Worm (Caenorhabditis elegans) whole organism, midembryonic: Measurements from ENCODE around the gene wdr-20.

Experiments used
- T22C8.4 ChIP-seq: fragments of 200-800 bp; sonication (Bioruptor generic); IDR thresholded peaks from 2 replicates; pipeline ENCODE4 v1.3.6; 2022; ENCODE audit warnings: missing genetic modification characterization, missing compliant biosample characterization
- cog-1 ChIP-seq: sonication (generic microtip); optimal IDR thresholded peaks from 2 replicates; lab custom pipeline; 2016; ENCODE audit warnings: missing genetic modification characterization, missing compliant biosample characterization
- flt-1 ChIP-seq: fragments of 200-800 bp; sonication (Bioruptor generic); IDR thresholded peaks from 2 replicates; pipeline ENCODE4 v1.3.6; 2022; ENCODE audit warnings: missing genetic modification characterization, missing compliant biosample characterization
- klf-2 ChIP-seq: fragments of 200-800 bp; sonication (Bioruptor generic); conservative IDR thresholded peaks from 2 replicates; pipeline ENCODE4 v1.3.6; 2022; ENCODE audit warnings: missing genetic modification reagents, missing genetic modification characterization, missing compliant biosample characterization
- med-1 ChIP-seq: sonication (generic microtip); optimal IDR thresholded peaks from 2 replicates; lab custom pipeline; 2017; ENCODE audit warnings: missing genetic modification characterization, mild to moderate bottlenecking, missing compliant biosample characterization, antibody characterized with exemption, missing genetic modification reagents; ENCODE audit not compliant: insufficient read depth
- ref-1 ChIP-seq: fragments of 200-800 bp; sonication (Bioruptor generic); conservative IDR thresholded peaks from 2 replicates; pipeline ENCODE4 v1.3.6; 2022; ENCODE audit warnings: missing genetic modification reagents, missing genetic modification characterization, missing compliant biosample characterization
- tab-1 ChIP-seq: fragments of 200-800 bp; sonication (Bioruptor generic); IDR thresholded peaks from 2 replicates; pipeline ENCODE4 v1.3.6; 2022; ENCODE audit warnings: missing genetic modification characterization, missing compliant biosample characterization
- ztf-23 ChIP-seq: fragments of 200-800 bp; sonication (Bioruptor generic); IDR thresholded peaks from 2 replicates; pipeline ENCODE4 v1.3.6; 2022; ENCODE audit warnings: missing genetic modification reagents, missing genetic modification characterization, missing compliant biosample characterization
- ztf-29 ChIP-seq: fragments of 200-800 bp; sonication (Bioruptor generic); IDR thresholded peaks from 2 replicates; pipeline ENCODE4 v1.3.6; 2022; ENCODE audit warnings: missing genetic modification reagents, missing genetic modification characterization, missing compliant biosample characterization

wdr-20 gene

DNA sequence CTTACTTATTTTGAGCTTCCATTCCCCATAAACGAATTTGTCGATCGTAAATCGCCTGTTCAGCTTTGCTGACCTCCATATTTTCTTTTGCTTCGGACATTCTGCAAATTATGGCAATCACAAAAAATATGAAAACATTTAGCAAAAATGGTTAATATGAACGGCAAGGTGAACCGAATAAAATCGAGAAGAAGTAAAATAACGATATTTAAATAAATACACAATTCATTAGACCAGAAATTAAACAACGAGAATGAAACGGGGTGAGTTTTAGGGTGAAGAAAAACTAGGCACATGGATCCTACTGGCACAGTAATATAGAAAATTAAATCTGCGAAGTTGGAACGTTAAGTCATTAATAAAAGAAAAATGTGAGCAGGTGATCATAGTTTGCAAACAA, 3.8 kb downstream of the wdr-20 start, which contains the start of gene aos-1:
Gene aos-1 (minus strand): TSS at position 101 of the 400 bp plus-strand sequence.
- TF ChIP-seq tab-1 (GFP tag; lab: Robert Waterston, UW) = no peak
- TF ChIP-seq klf-2 (GFP tag; lab: Robert Waterston, UW) = no peak
- no peak for TF ChIP-seq flt-1 (GFP tag; lab: Robert Waterston, UW)
- TF ChIP-seq cog-1 = no peak
- TF ChIP-seq ztf-29 (GFP tag; lab: Robert Waterston, UW) = no peak
- TF ChIP-seq T22C8.4 (GFP tag; lab: Robert Waterston, UW) = no peak
- no peak for TF ChIP-seq ztf-23 (GFP tag; lab: Robert Waterston, UW)
- TF ChIP-seq med-1 = no peak
- no peak for TF ChIP-seq ref-1 (GFP tag; lab: Robert Waterston, UW)

DNA sequence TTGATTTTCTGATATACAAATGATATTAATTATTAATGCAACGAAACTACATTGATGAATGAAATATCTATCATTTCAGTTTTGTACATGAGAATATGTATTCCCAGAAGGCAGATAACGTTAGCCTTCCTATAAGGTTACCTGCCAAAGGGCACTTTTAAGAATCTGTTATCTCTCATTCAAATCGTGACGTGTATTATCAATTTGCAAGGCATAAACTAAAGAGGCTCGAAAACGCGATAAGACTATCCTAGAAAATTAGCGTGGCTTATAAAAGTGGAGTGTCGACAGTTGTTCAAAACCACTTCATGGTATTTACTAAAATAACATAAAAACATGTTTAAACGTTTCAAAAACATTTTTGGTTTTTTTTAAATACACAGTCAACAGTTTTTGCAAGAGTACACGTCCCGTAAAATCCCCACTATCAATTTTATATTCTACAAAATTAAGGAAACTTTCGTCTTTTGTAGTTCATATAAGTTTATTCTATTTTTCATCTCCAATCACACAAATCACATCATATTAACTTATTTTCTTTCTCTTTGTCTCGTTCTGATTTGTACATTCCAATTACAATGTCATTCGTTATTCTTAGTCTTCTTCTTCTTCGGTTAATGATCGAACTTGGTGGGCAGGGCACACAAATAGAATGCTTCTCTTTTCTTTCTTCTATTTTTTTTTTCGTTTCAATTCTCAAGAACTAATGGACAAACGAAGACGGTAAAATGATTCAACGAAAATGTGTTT, 9.0 kb downstream of the wdr-20 start, which contains the start of gene C08B6.10:
Gene C08B6.10 (plus strand): TSS at position 700 of the 750 bp plus-strand sequence.
- no peak for TF ChIP-seq ztf-29 (GFP tag; lab: Robert Waterston, UW)

DNA sequence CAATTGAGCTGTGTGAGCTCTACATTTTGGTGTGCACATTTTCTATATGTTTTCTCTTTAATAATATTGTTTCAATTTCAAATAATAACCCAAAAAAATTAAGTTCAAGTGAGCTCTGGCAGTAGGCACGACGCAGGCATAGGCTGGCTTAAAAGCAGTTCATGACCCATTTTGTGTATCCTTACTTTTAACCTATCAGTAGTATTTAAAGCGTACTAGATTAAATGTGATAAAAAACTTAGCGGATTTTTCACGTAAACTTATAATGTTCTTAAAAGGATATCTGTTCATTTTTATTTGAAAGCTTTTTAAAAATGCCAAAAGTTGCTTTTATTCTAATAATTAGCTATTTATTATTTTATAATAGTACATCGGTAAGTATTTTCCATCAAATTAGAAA, 10.6 kb downstream of the wdr-20 start, which contains the start of gene C08B6.6:
Gene C08B6.6 (plus strand): TSS at position 301 of the 400 bp plus-strand sequence.
- TF ChIP-seq med-1 (no peak), cog-1 (no peak), flt-1 (GFP tag; lab: Robert Waterston, UW) (no peak), ztf-29 (GFP tag; lab: Robert Waterston, UW) (no peak), tab-1 (GFP tag; lab: Robert Waterston, UW) (no peak), ztf-23 (GFP tag; lab: Robert Waterston, UW) (no peak), T22C8.4 (GFP tag; lab: Robert Waterston, UW) (no peak), klf-2 (GFP tag; lab: Robert Waterston, UW) (no peak), ref-1 (GFP tag; lab: Robert Waterston, UW) (no peak)

DNA sequence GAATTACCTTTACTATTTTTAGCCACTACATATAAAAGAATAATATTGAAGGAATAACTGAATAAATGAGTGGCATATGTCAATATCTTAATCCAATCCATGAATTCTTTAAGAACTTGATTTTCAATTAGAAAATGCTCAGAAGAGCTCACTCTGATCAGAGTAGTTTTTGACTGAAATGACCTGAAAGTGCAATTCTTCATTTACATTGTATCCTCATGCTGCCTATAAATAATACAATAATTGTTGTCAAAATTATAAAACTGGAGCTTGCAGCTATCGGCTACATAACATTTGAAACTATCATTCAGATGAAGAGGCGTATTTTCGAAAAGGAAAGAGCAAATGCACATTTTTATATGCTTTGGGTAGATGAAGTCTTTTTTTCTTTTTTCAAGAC, 11.3 kb downstream of the wdr-20 start, which contains the start of gene srxa-19:
Gene srxa-19 (minus strand): TSS at position 101 of the 400 bp plus-strand sequence.
- no peak for TF ChIP-seq ref-1 (GFP tag; lab: Robert Waterston, UW)
- no peak for TF ChIP-seq T22C8.4 (GFP tag; lab: Robert Waterston, UW)
- TF ChIP-seq ztf-29 (GFP tag; lab: Robert Waterston, UW) = no peak
- TF ChIP-seq klf-2 (GFP tag; lab: Robert Waterston, UW) = no peak
- TF ChIP-seq med-1 = no peak
- TF ChIP-seq tab-1 (GFP tag; lab: Robert Waterston, UW) = no peak

DNA sequence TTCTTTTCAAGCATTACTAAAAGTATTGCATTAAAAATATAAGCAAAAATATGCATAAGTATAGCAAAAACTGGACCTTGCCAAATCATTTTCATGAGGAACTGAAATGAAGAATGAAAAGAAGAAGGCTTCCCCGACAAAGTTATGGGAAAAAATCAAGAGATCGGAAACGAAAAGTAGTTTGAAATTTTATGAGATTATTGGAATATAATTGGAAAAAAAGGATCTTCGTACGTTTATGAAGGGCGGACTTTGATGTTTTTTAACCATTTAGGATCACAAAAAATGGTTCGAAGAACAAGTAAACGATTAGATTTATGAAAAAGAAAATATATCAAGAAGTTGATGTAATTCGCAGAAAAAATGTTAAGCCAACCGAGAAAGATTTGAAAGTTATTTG, 13.1 kb downstream of the wdr-20 start, which contains the start of gene srxa-18:
Gene srxa-18 (minus strand): TSS at position 100 of the 400 bp plus-strand sequence.
- TF ChIP-seq cog-1 = no peak
- TF ChIP-seq T22C8.4 (GFP tag; lab: Robert Waterston, UW) = no peak
- TF ChIP-seq klf-2 (GFP tag; lab: Robert Waterston, UW) = no peak
- no peak for TF ChIP-seq ztf-29 (GFP tag; lab: Robert Waterston, UW)
- no peak for TF ChIP-seq ref-1 (GFP tag; lab: Robert Waterston, UW)
- no peak for TF ChIP-seq med-1
- TF ChIP-seq flt-1 (GFP tag; lab: Robert Waterston, UW) = no peak
- no peak for TF ChIP-seq tab-1 (GFP tag; lab: Robert Waterston, UW)
- no peak for TF ChIP-seq ztf-23 (GFP tag; lab: Robert Waterston, UW)

DNA sequence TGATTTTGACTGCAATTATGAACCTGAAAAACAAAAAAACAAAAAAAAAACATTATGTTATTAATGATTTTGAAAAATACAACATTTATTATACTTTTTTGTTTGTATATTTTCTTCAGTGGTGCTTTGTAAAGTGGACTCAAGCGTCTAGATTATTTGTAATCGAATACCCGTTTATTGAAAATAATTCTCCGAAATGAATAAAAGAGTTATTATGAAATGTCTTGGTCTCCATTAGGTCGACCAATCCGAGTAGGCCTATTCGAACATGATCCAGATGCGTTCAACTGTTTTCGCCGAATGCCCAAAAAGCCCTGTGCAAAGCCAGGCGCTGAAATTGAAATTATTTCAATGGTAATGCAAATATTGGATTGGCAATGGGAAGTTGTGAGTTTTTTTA, 16.5 kb downstream of the wdr-20 start, which contains the start of gene C08B6.5:
Gene C08B6.5 (plus strand): TSS at position 301 of the 400 bp plus-strand sequence.
- TF ChIP-seq tab-1 (GFP tag; lab: Robert Waterston, UW) (no peak), ztf-29 (GFP tag; lab: Robert Waterston, UW) (no peak), klf-2 (GFP tag; lab: Robert Waterston, UW) (no peak), ref-1 (GFP tag; lab: Robert Waterston, UW) (no peak), cog-1 (no peak), med-1 (no peak), flt-1 (GFP tag; lab: Robert Waterston, UW) (no peak), ztf-23 (GFP tag; lab: Robert Waterston, UW) (no peak), T22C8.4 (GFP tag; lab: Robert Waterston, UW) (no peak)

DNA sequence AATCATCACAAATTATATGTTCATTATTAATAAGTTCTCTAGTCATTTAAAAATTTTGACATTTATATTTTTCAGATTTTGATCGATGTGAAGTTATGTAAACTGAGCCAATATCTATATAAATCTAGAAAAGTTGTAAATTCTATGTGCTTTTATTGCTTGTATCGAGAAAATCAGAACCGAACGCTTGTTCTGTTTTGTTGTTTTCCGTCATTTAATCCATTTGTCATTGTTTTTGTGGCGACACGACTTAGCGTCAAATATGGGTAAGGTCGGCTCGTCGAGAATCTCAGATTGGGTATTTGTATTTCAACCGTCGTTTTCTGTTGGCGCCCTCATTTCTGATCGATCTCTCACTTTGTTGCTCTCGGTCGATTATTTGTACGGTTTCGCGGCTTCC, 19.6 kb downstream of the wdr-20 start, which contains the start of gene cht-5:
Gene cht-5 (plus strand): TSS at position 301 of the 400 bp plus-strand sequence.
- TF ChIP-seq tab-1 (GFP tag; lab: Robert Waterston, UW) (no peak), flt-1 (GFP tag; lab: Robert Waterston, UW) (no peak), cog-1 (no peak), ref-1 (GFP tag; lab: Robert Waterston, UW) (no peak)

DNA sequence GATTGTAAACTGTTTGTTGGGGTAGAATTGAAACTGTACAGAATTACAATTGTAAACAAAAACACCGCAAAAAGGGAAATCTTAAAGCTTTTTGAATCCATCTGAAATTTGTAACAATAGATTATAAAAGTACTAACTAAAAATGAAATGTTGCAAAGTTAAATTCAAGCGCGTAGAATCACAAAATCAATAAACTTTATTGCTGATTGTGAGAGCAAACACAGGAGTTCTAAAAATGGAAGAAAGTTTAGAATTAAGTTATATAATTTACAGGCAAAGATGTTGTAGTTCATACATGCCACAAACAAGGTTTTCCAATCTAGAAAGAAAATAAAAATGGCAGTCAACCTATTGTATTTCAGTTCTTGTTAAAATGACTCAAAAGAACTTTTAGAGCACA, 21.8 kb downstream of the wdr-20 start, which contains the start of gene C08B6.3:
Gene C08B6.3 (minus strand): TSS at position 101 of the 400 bp plus-strand sequence.
- no peak for TF ChIP-seq ztf-29 (GFP tag; lab: Robert Waterston, UW)

DNA sequence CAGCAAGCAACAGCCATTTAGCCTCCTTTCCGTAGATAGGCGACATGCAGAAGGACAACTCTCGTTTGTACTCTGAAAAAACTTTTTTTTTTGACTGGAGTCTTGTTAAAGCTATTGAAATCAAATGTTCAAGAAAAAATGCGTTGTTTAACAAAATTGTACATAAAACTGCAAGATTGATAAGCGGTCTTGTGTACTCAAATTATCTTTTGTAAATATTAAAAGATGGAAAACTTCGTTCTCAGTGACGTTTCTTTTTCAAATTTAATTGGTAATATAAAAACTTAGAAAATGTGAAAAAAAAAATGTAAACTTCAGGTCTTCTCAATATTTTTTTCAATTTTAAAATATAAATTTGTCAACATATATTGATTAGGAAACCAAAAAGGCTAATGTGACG, 22.8 kb downstream of the wdr-20 start:
- no peak for TF ChIP-seq tab-1 (GFP tag; lab: Robert Waterston, UW)
- TF ChIP-seq flt-1 (GFP tag; lab: Robert Waterston, UW) = no peak

DNA sequence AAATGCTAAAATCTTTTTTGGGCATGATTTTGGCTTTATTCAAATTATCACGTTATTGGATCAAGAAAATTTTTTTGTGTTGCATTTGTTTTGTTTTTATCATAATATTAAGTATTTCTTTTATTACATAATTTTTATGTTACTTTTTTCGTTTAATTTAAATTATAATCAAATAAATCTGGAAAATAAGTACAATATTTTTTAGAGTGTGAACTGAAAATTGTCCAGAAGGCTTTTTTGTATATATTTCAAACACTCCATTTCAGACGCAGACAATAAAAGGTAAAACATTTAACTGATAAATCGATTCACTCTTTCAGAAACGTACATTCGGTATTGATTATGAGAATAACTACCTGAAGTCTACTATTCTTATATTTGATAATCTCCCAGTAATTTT, 26.6 kb downstream of the wdr-20 start, which contains the start of gene C08B6.11:
Gene C08B6.11 (plus strand): TSS at position 301 of the 400 bp plus-strand sequence.
- no peak for TF ChIP-seq ztf-23 (GFP tag; lab: Robert Waterston, UW)
- TF ChIP-seq flt-1 (GFP tag; lab: Robert Waterston, UW) = no peak
- no peak for TF ChIP-seq med-1
- TF ChIP-seq ref-1 (GFP tag; lab: Robert Waterston, UW) = no peak
- no peak for TF ChIP-seq klf-2 (GFP tag; lab: Robert Waterston, UW)
- no peak for TF ChIP-seq ztf-29 (GFP tag; lab: Robert Waterston, UW)
- TF ChIP-seq cog-1 = no peak
- TF ChIP-seq tab-1 (GFP tag; lab: Robert Waterston, UW) = no peak
- TF ChIP-seq T22C8.4 (GFP tag; lab: Robert Waterston, UW) = no peak
